Worm (Caenorhabditis elegans): Measurements from ENCODE around the gene M01D1.12.

ce11 chrII:1046937-1047336 is 20.2 kb downstream of the M01D1.12 start:
- TF ChIP-seq ztf-11 (tag; optimal IDR thresholded peaks at IDR 0.05), result no peak
- TF ChIP-seq unc-62 (GFP tag; optimal IDR thresholded peaks at IDR 0.05), result no peak

Data from whole organism, L2 larva.